Worm (Caenorhabditis elegans): Measurements from ENCODE around the gene F21A3.4.

DNA sequence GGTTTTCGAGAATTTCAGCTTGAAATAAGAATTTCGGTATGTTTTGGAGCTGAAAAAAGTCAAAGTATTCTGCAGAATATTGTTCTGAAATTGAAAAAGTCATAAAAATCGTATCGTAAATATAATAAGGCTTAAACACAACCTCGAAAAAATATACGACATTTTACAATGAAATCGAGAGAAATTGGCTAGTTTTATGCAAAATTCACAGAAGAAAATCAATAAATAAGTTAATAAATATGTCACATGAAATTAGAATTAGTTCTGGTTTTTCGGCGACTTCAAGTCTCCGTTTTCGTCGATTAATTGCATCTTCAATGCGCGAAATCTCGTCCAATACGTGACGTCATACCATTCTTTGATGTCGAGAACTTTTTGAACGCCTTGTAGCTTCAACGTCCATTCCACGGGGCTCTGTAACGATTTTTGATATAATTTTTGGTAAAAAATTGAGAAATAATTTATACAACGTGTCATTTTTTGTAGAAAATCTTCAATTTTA is 41.0 kb downstream of the F21A3.4 start, which contains the start of gene atx-3:
- no peak for TF ChIP-seq klf-2 (GFP tag; conservative IDR thresholded peaks at IDR 0.05)
- TF ChIP-seq med-1 (GFP tag; optimal IDR thresholded peaks at IDR 0.05; ENCODE audit: insufficient read depth) = no peak
- no peak for TF ChIP-seq flt-1 (GFP tag; IDR thresholded peaks at IDR 0.05)
- no peak for TF ChIP-seq ref-1 (GFP tag; conservative IDR thresholded peaks at IDR 0.05)
